Fruit fly (Drosophila melanogaster): Measurements from ENCODE around the gene CG5280.

DNA sequence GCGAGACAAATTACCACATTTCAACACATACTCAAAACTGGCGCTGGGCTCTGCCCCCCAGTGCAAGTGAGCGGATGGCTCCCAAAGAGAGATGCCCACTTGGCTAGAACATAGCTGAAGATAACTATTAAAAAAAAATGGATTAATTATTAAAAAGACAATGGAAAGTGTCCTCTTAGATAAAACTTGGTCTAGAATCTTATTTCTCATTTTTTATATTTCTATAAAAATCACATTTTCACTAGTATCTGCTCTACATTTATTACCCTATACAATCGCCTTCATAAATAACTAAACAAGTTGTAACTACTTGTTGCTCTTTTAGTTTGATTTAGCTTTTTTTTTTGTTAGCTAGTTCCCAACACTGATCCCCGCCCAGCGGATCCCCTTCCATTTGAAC lies 42.8 kb upstream of the CG5280 start:
- TF ChIP-seq pan (optimal IDR thresholded peaks at IDR 0.05), result no peak
- no peak for TF ChIP-seq usp (GFP tag; optimal IDR thresholded peaks at IDR 0.05)
- TF ChIP-seq psq (optimal IDR thresholded peaks at IDR 0.05), result no peak
- TF ChIP-seq CG8478 (optimal IDR thresholded peaks at IDR 0.05), result no peak
